Fruit fly (Drosophila melanogaster): Measurements from ENCODE around the gene rho.

The rho gene

DNA sequence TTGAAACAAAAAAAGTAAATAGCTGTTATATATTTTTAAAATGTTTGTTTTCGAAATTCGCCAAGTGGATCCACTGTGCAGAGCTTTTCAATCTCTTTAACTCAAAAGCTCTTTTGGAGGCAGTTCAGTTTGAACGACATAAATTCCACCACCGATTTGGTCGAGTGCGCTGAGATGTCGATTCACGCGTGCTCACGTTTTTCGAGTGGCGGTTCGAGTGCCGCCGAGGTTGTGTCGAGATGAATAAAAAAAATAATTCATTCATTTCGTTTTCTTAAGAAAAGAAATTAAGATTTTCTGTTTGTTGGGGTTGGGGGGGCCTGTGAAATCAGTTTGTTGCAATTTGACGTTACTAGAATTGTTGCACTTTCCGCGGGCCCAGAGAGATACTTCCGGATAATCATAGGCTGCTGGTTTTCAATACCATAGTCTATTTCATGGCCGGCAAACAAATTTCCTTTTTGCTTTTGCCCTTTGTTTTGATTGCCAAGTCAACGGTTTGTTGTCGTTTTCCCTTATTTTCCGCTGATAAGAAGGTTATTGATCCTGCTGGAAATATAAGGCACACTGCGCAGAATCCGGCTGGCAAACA, 25.1 kb downstream of the rho start (continued):
- TF ChIP-seq sd (tag; optimal IDR thresholded peaks at IDR 0.05) (peak; percentile 88), Atf6 (GFP tag; IDR thresholded peaks at IDR 0.05) (no peak), CG4617 (GFP tag; optimal IDR thresholded peaks at IDR 0.05; ENCODE audit: borderline replicate concordance) (no peak), bbx (GFP tag; IDR thresholded peaks at IDR 0.05; ENCODE audit: partially characterized antibody) (peak; percentile 91), sqz (GFP tag; optimal IDR thresholded peaks at IDR 0.05) (peak; percentile 51), Dref (GFP tag; IDR thresholded peaks at IDR 0.05) (no peak), so (GFP tag; IDR thresholded peaks at IDR 0.05) (peak; percentile 46; the same call in 2 of the 3 replicates), CG14050 (GFP tag; IDR thresholded peaks at IDR 0.05) (no peak), gsb-n (tag; optimal IDR thresholded peaks at IDR 0.05) (no peak), Nf-YC (tag; optimal IDR thresholded peaks at IDR 0.05) (no peak), CTCF (GFP tag; optimal IDR thresholded peaks at IDR 0.05) (peak; percentile 92), Abd-B (GFP tag; optimal IDR thresholded peaks at IDR 0.05) (no peak), Adf1 (GFP tag; IDR thresholded peaks at IDR 0.05) (peak; percentile 13; the same call in 1 of the 2 replicates), fru (optimal IDR thresholded peaks at IDR 0.05) (no peak), row (GFP tag; IDR thresholded peaks at IDR 0.05) (peak; percentile 38; the same call in 1 of the 3 replicates), z (GFP tag; IDR thresholded peaks at IDR 0.05) (no peak; the same call in 2 of the 3 replicates), hbn (GFP tag; IDR thresholded peaks at IDR 0.05; ENCODE audit: partially characterized antibody) (peak; percentile 59), CG2199 (GFP tag; IDR thresholded peaks at IDR 0.05) (peak; percentile 81), Camta (GFP tag; optimal IDR thresholded peaks at IDR 0.05) (no peak), Lim3 (GFP tag; IDR thresholded peaks at IDR 0.05) (no peak), zfh2 (GFP tag; optimal IDR thresholded peaks at IDR 0.05) (no peak), Tbp (GFP tag; optimal IDR thresholded peaks at IDR 0.05) (no peak), en (GFP tag; optimal IDR thresholded peaks at IDR 0.05) (no peak), lbe (GFP tag; optimal IDR thresholded peaks at IDR 0.05) (no peak), gt (GFP tag; IDR thresholded peaks at IDR 0.05) (no peak), Poxn (GFP tag; IDR thresholded peaks at IDR 0.05) (no peak), CG12071 (GFP tag; optimal IDR thresholded peaks at IDR 0.05) (no peak), unc-4 (GFP tag; IDR thresholded peaks at IDR 0.05; ENCODE audit: partially characterized antibody) (peak; percentile 55), vvl (GFP tag; IDR thresholded peaks at IDR 0.05) (peak; percentile 50; the same call in 1 of the 2 replicates), CG2202 (tag; optimal IDR thresholded peaks at IDR 0.05) (no peak), chm (GFP tag; IDR thresholded peaks at IDR 0.05) (0 out of 2 replicates have a peak, but pooled peaks have one; percentile 35), abd-A (tag; optimal IDR thresholded peaks at IDR 0.05) (no peak), CG10274 (GFP tag; optimal IDR thresholded peaks at IDR 0.05) (no peak), twi (tag; optimal IDR thresholded peaks at IDR 0.05) (no peak), CG10366 (GFP tag; IDR thresholded peaks at IDR 0.05) (no peak), CG10462 (GFP tag; optimal IDR thresholded peaks at IDR 0.05) (no peak), odd (GFP tag; optimal IDR thresholded peaks at IDR 0.05) (no peak), Gug (GFP tag; IDR thresholded peaks at IDR 0.05) (no peak), CoRest (tag; optimal IDR thresholded peaks at IDR 0.05) (no peak), tap (tag; optimal IDR thresholded peaks at IDR 0.05) (peak; percentile 27), sens (GFP tag) (peak; percentile 81), CG17359 (tag; optimal IDR thresholded peaks at IDR 0.05) (no peak), sim (GFP tag; IDR thresholded peaks at IDR 0.05) (no peak), insv (GFP tag; optimal IDR thresholded peaks at IDR 0.05) (no peak), CG13287 (GFP tag; IDR thresholded peaks at IDR 0.05; ENCODE audit: partially characterized antibody) (peak; percentile 69), Ets97D (GFP tag; optimal IDR thresholded peaks at IDR 0.05) (no peak), Spps (tag; optimal IDR thresholded peaks at IDR 0.05) (no peak), Side (GFP tag; optimal IDR thresholded peaks at IDR 0.05) (no peak), Opbp (GFP tag; IDR thresholded peaks at IDR 0.05; ENCODE audit: partially characterized antibody) (peak; percentile 86), slp2 (GFP tag; optimal IDR thresholded peaks at IDR 0.05) (no peak), CG4730 (GFP tag; IDR thresholded peaks at IDR 0.05) (no peak), Fer2 (tag; optimal IDR thresholded peaks at IDR 0.05) (no peak)
